Worm (Caenorhabditis elegans): ENCODE results near the gene F33G12.6.
A peak's percentile ranks its signal among the peaks of the same experiment; 100 is the strongest.

F33G12.6 gene

ce11 chrII:5061794-5062368 lies 12.2 kb downstream of the F33G12.6 start, which contains the start of gene smc-5 (continued):
- TF ChIP-seq ces-1 (GFP tag; optimal IDR thresholded peaks at IDR 0.05) (no peak), sox-4 (tag; optimal IDR thresholded peaks at IDR 0.05) (peak; percentile 16), mef-2 (tag; optimal IDR thresholded peaks at IDR 0.05) (peak; percentile 51), snu-23 (GFP tag; optimal IDR thresholded peaks at IDR 0.05) (peak; percentile 78), tlp-1 (tag; optimal IDR thresholded peaks at IDR 0.05) (no peak), C34B4.2 (tag; optimal IDR thresholded peaks at IDR 0.05) (no peak), efl-3 (GFP tag; optimal IDR thresholded peaks at IDR 0.05) (no peak), zip-4 (GFP tag; optimal IDR thresholded peaks at IDR 0.05) (no peak), lin-14 (GFP tag; optimal IDR thresholded peaks at IDR 0.05) (peak; percentile 69), lin-15B (tag; optimal IDR thresholded peaks at IDR 0.05) (peak; percentile 87), hlh-4 (tag; optimal IDR thresholded peaks at IDR 0.05) (no peak), snpc-4 (tag; optimal IDR thresholded peaks at IDR 0.05) (peak; percentile 63), zag-1 (tag; optimal IDR thresholded peaks at IDR 0.05) (no peak), efl-1 (optimal IDR thresholded peaks at IDR 0.05) (peak; percentile 84 to 88), efl-1 (GFP tag; optimal IDR thresholded peaks at IDR 0.05 in 1 of 2) (peak; percentile 86 to 98), fkh-4 (tag; optimal IDR thresholded peaks at IDR 0.05; ENCODE audit: borderline replicate concordance) (no peak), nhr-90 (tag; optimal IDR thresholded peaks at IDR 0.05; ENCODE audit: poor library complexity) (peak; percentile 60), tbx-2 (tag; optimal IDR thresholded peaks at IDR 0.05) (peak; percentile 57), nhr-12 (tag; optimal IDR thresholded peaks at IDR 0.05) (no peak), hlh-17 (GFP tag; optimal IDR thresholded peaks at IDR 0.05; ENCODE audit: borderline replicate concordance) (no peak), mdl-1 (tag; optimal IDR thresholded peaks at IDR 0.05) (peak in 1 of 2 experiments; percentile 42), Y116A8C.19 (tag; optimal IDR thresholded peaks at IDR 0.05; ENCODE audit: borderline replicate concordance) (no peak), elt-3 (tag; optimal IDR thresholded peaks at IDR 0.05) (peak in 1 of 6 experiments; percentile 80), nhr-47 (tag; optimal IDR thresholded peaks at IDR 0.05) (peak; percentile 73), isw-1 (GFP tag; IDR thresholded peaks at IDR 0.05) (peak; percentile 71), ztf-11 (tag; optimal IDR thresholded peaks at IDR 0.05) (peak in 1 of 2 experiments; percentile 48), lin-39 (tag; optimal IDR thresholded peaks at IDR 0.05) (no peak), unc-130 (tag; optimal IDR thresholded peaks at IDR 0.05) (peak; percentile 45), ceh-63 (GFP tag; optimal IDR thresholded peaks at IDR 0.05) (no peak), nhr-84 (tag; optimal IDR thresholded peaks at IDR 0.05) (no peak), fos-1 (tag; optimal IDR thresholded peaks at IDR 0.05) (peak; percentile 54), pag-3 (tag; optimal IDR thresholded peaks at IDR 0.05; ENCODE audit: borderline replicate concordance, insufficient read depth) (no peak), aly-2 (tag; optimal IDR thresholded peaks at IDR 0.05) (peak; percentile 28), unc-98 (GFP tag; IDR thresholded peaks at IDR 0.05) (peak; percentile 25; the same call in 1 of the 2 replicates), lir-3 (tag; optimal IDR thresholded peaks at IDR 0.05; ENCODE audit: poor library complexity) (peak; percentile 73), ama-1 (optimal IDR thresholded peaks at IDR 0.05) (no peak), ztf-4 (tag; optimal IDR thresholded peaks at IDR 0.05) (no peak), fkh-8 (tag; optimal IDR thresholded peaks at IDR 0.05) (peak; percentile 75), nhr-85 (tag) (peak; percentile 69), ceh-8 (GFP tag; optimal IDR thresholded peaks at IDR 0.05) (no peak), nhr-71 (tag; optimal IDR thresholded peaks at IDR 0.05) (peak; percentile 75), ceh-88 (GFP tag; IDR thresholded peaks at IDR 0.05) (peak; percentile 46; the same call in 1 of the 2 replicates), pax-3 (tag; optimal IDR thresholded peaks at IDR 0.05) (peak; percentile 53), mab-9 (GFP tag; IDR thresholded peaks at IDR 0.05) (no peak), irx-1 (tag; optimal IDR thresholded peaks at IDR 0.05) (no peak), fkh-10 (GFP tag; optimal IDR thresholded peaks at IDR 0.05) (peak; percentile 24), dsc-1 (tag; optimal IDR thresholded peaks at IDR 0.05) (peak; percentile 39), ets-5 (GFP tag; IDR thresholded peaks at IDR 0.05) (no peak), nhr-28 (tag; optimal IDR thresholded peaks at IDR 0.05) (no peak), F16B12.6 (tag; optimal IDR thresholded peaks at IDR 0.05) (peak; percentile 65), egl-13 (tag; optimal IDR thresholded peaks at IDR 0.05) (no peak), dpl-1 (GFP tag; optimal IDR thresholded peaks at IDR 0.05) (peak; percentile 82 to 91 (median 84))

All from whole organism, L1 larva.